Fruit fly (Drosophila melanogaster): ENCODE measurements around the gene CG13055.

The CG13055 gene

DNA sequence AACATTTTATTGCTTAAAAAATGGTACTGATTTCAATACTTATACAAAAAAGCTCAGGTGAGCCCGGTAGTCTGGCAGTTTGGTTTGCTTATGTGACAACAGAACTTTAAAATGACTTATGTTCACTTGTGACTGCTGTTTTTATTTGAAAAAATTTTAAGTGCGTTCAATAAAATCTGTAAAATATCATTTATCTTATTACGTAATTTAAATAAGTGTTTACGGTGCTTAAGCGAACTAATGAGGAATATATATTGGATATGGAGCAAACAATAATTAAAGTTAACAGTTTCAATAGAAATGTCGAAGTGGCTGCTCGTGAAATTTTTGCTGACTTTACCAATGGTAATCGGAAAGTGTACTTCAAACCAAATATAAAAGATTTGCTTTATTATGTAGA is 51.1 kb downstream of the CG13055 start, which contains the start of gene dls:
TSS of gene dls (plus strand) at position 301 of the 400 bp plus-strand sequence.
- no peak for TF ChIP-seq psq (optimal IDR thresholded peaks at IDR 0.05)
- TF ChIP-seq Dll (optimal IDR thresholded peaks at IDR 0.05), result no peak
- TF ChIP-seq EcR (GFP tag; optimal IDR thresholded peaks at IDR 0.05), result no peak
- TF ChIP-seq pan (optimal IDR thresholded peaks at IDR 0.05), result no peak
- no peak for TF ChIP-seq CG8478 (optimal IDR thresholded peaks at IDR 0.05)
- TF ChIP-seq usp (GFP tag; optimal IDR thresholded peaks at IDR 0.05), result no peak

DNA sequence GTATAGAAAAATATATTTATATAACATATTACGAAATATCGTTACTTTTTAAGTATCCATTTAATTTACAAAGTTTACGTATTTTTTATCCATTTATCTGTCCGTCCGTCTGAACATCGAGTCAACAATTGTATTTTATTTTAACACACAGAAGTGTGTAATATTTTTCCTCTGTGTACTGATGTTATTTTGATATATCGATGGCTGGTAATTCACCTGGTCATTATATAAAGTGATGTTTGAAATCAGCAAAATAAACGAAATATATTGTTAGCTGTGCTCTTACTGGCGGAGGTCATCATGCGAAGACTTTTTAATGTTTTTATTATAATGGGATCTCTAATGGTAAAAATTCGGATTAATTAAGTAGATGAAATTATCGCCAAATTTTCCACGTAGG is 52.2 kb downstream of the CG13055 start, which contains the start of gene CG33689:
TSS of gene CG33689 (plus strand) at position 301 of the 400 bp plus-strand sequence.
- no peak for TF ChIP-seq CG8478 (optimal IDR thresholded peaks at IDR 0.05)
